Worm (Caenorhabditis elegans) whole organism, late embryonic: ENCODE results near the gene irld-21.

Source experiments
- K02D7.2 ChIP-seq: sonication (generic microtip); optimal IDR thresholded peaks from 2 replicates; lab custom pipeline; 2017; ENCODE audit warnings: mild to moderate bottlenecking, missing genetic modification characterization, missing compliant biosample characterization
- K09A11.1 ChIP-seq: sonication (generic microtip); optimal IDR thresholded peaks from 2 replicates; lab custom pipeline; 2017; ENCODE audit warnings: antibody characterized with exemption, mild to moderate bottlenecking, missing genetic modification characterization, missing compliant biosample characterization; ENCODE audit not compliant: insufficient read depth
- T23F11.4 ChIP-seq: fragments of 200-800 bp; sonication (Bioruptor generic); optimal IDR thresholded peaks from 2 replicates; lab custom pipeline; 2018; ENCODE audit warnings: mild to moderate bottlenecking, missing genetic modification characterization, missing compliant biosample characterization
- ama-1 ChIP-seq: fragments of 150-350 bp; optimal IDR thresholded peaks from 2 replicates; lab custom pipeline; 2014
- ceh-14 ChIP-seq: sonication (generic microtip); optimal IDR thresholded peaks from 2 replicates; lab custom pipeline; 2016; ENCODE audit warnings: missing genotype, missing genetic modification characterization, missing compliant biosample characterization
- ceh-18 ChIP-seq: sonication (generic microtip); optimal IDR thresholded peaks from 2 replicates; lab custom pipeline; 2016; ENCODE audit warnings: missing genetic modification characterization, missing compliant biosample characterization
- ceh-2 ChIP-seq: sonication (generic microtip); optimal IDR thresholded peaks from 2 replicates; lab custom pipeline; 2016; ENCODE audit warnings: missing genotype, missing genetic modification characterization, missing compliant biosample characterization
- ceh-30 ChIP-seq: fragments of 150-350 bp; optimal IDR thresholded peaks from 2 replicates; lab custom pipeline; 2014; ENCODE audit warnings: missing biosample characterization, missing genetic modification characterization
- ceh-34 ChIP-seq: sonication (generic microtip); optimal IDR thresholded peaks from 2 replicates; lab custom pipeline; 2016; ENCODE audit warnings: mild to moderate bottlenecking, missing genetic modification characterization, missing compliant biosample characterization
- che-1 ChIP-seq: sonication (generic microtip); optimal IDR thresholded peaks from 2 replicates; lab custom pipeline; 2016; ENCODE audit warnings: mild to moderate bottlenecking, missing genetic modification characterization, missing compliant biosample characterization
- dve-1 ChIP-seq: sonication (generic microtip); optimal IDR thresholded peaks from 2 replicates; lab custom pipeline; 2017; ENCODE audit warnings: antibody characterized with exemption, mild to moderate bottlenecking, missing genetic modification characterization, missing compliant biosample characterization
- elt-4 ChIP-seq: sonication (generic microtip); optimal IDR thresholded peaks from 2 replicates; lab custom pipeline; 2016; ENCODE audit warnings: missing genetic modification characterization, missing compliant biosample characterization
- ets-4 ChIP-seq: sonication (generic microtip); optimal IDR thresholded peaks from 2 replicates; lab custom pipeline; 2016; ENCODE audit warnings: missing genetic modification characterization, missing compliant biosample characterization
- eyg-1 ChIP-seq: sonication (generic microtip); optimal IDR thresholded peaks from 2 replicates; lab custom pipeline; 2016; ENCODE audit warnings: missing genotype, missing genetic modification characterization, missing compliant biosample characterization
- fax-1 ChIP-seq: sonication (generic microtip); optimal IDR thresholded peaks from 2 replicates; lab custom pipeline; 2016; ENCODE audit warnings: missing genotype, missing genetic modification characterization, missing compliant biosample characterization
- fkh-6 ChIP-seq: sonication (generic microtip); optimal IDR thresholded peaks from 2 replicates; lab custom pipeline; 2016; ENCODE audit warnings: missing genetic modification characterization, missing compliant biosample characterization
- gmeb-2 ChIP-seq: sonication (generic microtip); optimal IDR thresholded peaks from 2 replicates; lab custom pipeline; 2016; ENCODE audit warnings: missing genetic modification characterization, inconsistent platforms, missing compliant biosample characterization
- hlh-13 ChIP-seq: fragments of 200-800 bp; sonication (Bioruptor generic); optimal IDR thresholded peaks from 2 replicates; lab custom pipeline; 2018; ENCODE audit warnings: mild to moderate bottlenecking, missing genetic modification characterization, missing compliant biosample characterization
- hlh-6 ChIP-seq: sonication (generic microtip); optimal IDR thresholded peaks from 2 replicates; lab custom pipeline; 2016; ENCODE audit warnings: missing genotype, missing genetic modification characterization, missing compliant biosample characterization
- lim-6 ChIP-seq: sonication (generic microtip); optimal IDR thresholded peaks from 2 replicates; lab custom pipeline; 2016; ENCODE audit warnings: missing genetic modification characterization, missing compliant biosample characterization
- lin-11 ChIP-seq: fragments of 200-800 bp; sonication (Bioruptor generic); optimal IDR thresholded peaks from 2 replicates; lab custom pipeline; 2018; ENCODE audit warnings: mild to moderate bottlenecking, missing genetic modification characterization, missing compliant biosample characterization
- madf-2 ChIP-seq: sonication (generic microtip); optimal IDR thresholded peaks from 2 replicates; lab custom pipeline; 2017; ENCODE audit warnings: missing genetic modification characterization, missing compliant biosample characterization
- nfya-1 ChIP-seq: sonication (generic microtip); optimal IDR thresholded peaks from 2 replicates; lab custom pipeline; 2017; ENCODE audit warnings: missing genetic modification characterization, mild to moderate bottlenecking, missing compliant biosample characterization, antibody characterized with exemption, moderate library complexity
- nhr-232 ChIP-seq: sonication (generic microtip); optimal IDR thresholded peaks from 2 replicates; lab custom pipeline; 2016; ENCODE audit warnings: missing genetic modification characterization, missing compliant biosample characterization
- sdc-2 ChIP-seq: sonication (generic microtip); optimal IDR thresholded peaks from 2 replicates; lab custom pipeline; 2016; ENCODE audit warnings: missing genotype, missing genetic modification characterization, missing compliant biosample characterization
- sox-4 ChIP-seq: sonication (generic microtip); optimal IDR thresholded peaks from 2 replicates; lab custom pipeline; 2017; ENCODE audit warnings: mild to moderate bottlenecking, missing genetic modification characterization, inconsistent platforms, missing compliant biosample characterization
- syd-9 ChIP-seq: sonication (generic microtip); optimal IDR thresholded peaks from 2 replicates; lab custom pipeline; 2016; ENCODE audit warnings: mild to moderate bottlenecking, missing genetic modification characterization, moderate library complexity, missing compliant biosample characterization
- tbx-7 ChIP-seq: sonication (generic microtip); optimal IDR thresholded peaks from 2 replicates; lab custom pipeline; 2016; ENCODE audit warnings: missing genotype, missing genetic modification characterization, missing compliant biosample characterization
- ttx-3 ChIP-seq: sonication (generic microtip); optimal IDR thresholded peaks from 2 replicates; lab custom pipeline; 2016; ENCODE audit warnings: missing genetic modification reagents, missing genetic modification characterization, missing compliant biosample characterization
- unc-42 ChIP-seq: sonication (generic microtip); optimal IDR thresholded peaks from 2 replicates; lab custom pipeline; 2016; ENCODE audit warnings: missing genotype, missing genetic modification characterization, missing compliant biosample characterization
- unc-55 ChIP-seq: sonication (generic microtip); optimal IDR thresholded peaks from 2 replicates; lab custom pipeline; 2017; ENCODE audit warnings: missing biosample characterization, missing genetic modification reagents, missing genetic modification characterization
- unc-86 ChIP-seq: sonication (generic microtip); optimal IDR thresholded peaks from 2 replicates; lab custom pipeline; 2016; ENCODE audit warnings: missing genetic modification characterization, missing compliant biosample characterization
- ztf-16 ChIP-seq: sonication (generic microtip); optimal IDR thresholded peaks from 2 replicates; lab custom pipeline; 2017; ENCODE audit warnings: missing genetic modification characterization, missing compliant biosample characterization

Gene irld-21

DNA sequence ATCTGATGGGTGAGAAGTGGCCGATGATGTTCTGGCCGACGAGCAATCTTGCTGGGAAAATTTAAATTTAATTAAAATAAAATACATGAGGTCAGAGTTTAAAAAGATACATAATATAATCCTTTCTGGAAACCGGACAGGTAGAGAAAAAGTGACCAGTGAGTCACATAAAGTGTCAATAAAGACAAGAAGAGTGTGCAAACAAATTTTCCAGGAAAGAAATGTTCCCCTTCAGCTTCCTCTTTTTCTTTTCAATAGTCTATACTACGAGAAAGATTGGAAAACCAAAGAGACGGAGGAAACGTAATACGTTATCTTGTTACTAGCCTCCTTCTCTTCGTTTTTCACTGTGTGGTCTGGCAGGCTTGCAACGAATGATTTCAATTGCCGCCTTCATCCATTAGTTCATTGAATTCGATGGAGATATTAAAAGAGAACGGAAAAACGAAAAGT lies 28.5 kb upstream of the irld-21 start, which contains the start of gene tsp-12:
Gene tsp-12 (minus strand): TSS at position 51 of the 453 bp plus-strand sequence.
- TF ChIP-seq K02D7.2 (tag; lab: Kevin White, UChicago): no peak
- TF ChIP-seq ceh-34 (tag; lab: Kevin White, UChicago): peak; percentile 15
- peak; percentile 29 for TF ChIP-seq unc-42 (tag; lab: Kevin White, UChicago)

DNA sequence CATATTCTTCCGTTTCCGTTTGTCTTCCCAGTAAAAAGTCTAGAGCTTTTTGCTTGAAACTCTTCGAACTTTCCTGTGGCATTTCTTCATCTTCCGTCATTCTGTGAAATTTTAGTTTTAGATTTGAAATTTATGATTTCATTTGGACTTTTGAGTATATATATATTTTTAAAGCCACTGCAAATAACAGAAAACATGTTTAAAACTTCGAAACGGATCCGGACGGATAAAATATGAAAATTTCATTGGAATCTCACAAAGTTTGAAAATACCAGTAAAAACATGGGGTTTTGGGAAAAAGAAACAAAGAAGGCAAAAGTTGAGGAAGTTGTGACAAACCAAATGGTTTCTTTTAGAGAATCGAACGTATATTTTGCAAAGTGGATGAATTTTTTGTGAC lies 26.8 kb upstream of the irld-21 start, which contains the start of gene pigs-1:
Gene pigs-1 (minus strand): TSS at position 101 of the 400 bp plus-strand sequence.
- no peak for TF ChIP-seq ama-1 (lab: Kevin White, UChicago)
- TF ChIP-seq hlh-6 (tag; lab: Kevin White, UChicago): no peak
- no peak for TF ChIP-seq nhr-232 (tag; lab: Kevin White, UChicago)
- TF ChIP-seq che-1 (tag; lab: Kevin White, UChicago): no peak
- no peak for TF ChIP-seq syd-9 (tag; lab: Kevin White, UChicago)
- TF ChIP-seq unc-55 (GFP tag; lab: Kevin White, UChicago): no peak
- TF ChIP-seq madf-2 (tag; lab: Kevin White, UChicago): no peak
- no peak for TF ChIP-seq ceh-30 (tag; lab: Kevin White, UChicago)
- TF ChIP-seq ttx-3 (tag; lab: Kevin White, UChicago): no peak
- TF ChIP-seq K09A11.1 (tag; lab: Kevin White, UChicago): no peak
- no peak for TF ChIP-seq T23F11.4
- TF ChIP-seq tbx-7 (tag; lab: Kevin White, UChicago): no peak
- no peak for TF ChIP-seq sdc-2 (tag; lab: Kevin White, UChicago)
- TF ChIP-seq ceh-18 (tag; lab: Kevin White, UChicago): no peak
- TF ChIP-seq, all 69 proteins: peak for 0

ce11 chrIV:10146885-10147284 lies 24.8 kb upstream of the irld-21 start, which contains the start of gene T14G10.8:
T14G10.8 (minus strand) TSS chrIV:10146985.
- no peak for TF ChIP-seq nfya-1 (tag; lab: Kevin White, UChicago)
- TF ChIP-seq K02D7.2 (tag; lab: Kevin White, UChicago): no peak
- TF ChIP-seq lin-11 (tag; lab: Kevin White, UChicago): no peak
- TF ChIP-seq hlh-13 (GFP tag; lab: Kevin White, UChicago): no peak
- TF ChIP-seq ceh-34 (tag; lab: Kevin White, UChicago): no peak
- TF ChIP-seq K09A11.1 (tag; lab: Kevin White, UChicago): no peak

DNA sequence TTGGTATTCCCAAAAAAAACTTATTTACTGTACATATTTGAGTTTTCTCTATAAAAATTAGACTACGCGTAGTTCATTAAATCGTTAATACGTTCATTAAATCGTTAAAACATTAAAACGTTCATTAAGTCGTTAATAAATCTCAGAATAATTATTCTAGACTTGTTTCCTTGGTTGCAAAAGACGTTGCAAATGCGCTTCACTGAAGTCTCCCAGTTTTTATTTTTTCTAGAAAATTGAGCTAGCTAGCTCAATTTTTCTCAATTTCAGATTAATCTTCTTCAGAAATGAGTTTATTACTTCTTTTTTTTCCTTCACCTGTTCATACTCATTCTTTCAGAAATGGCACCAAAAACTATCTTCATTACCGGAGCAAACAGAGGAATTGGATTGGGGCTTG lies 22.8 kb upstream of the irld-21 start:
- TF ChIP-seq lim-6 (tag; lab: Kevin White, UChicago): no peak
- TF ChIP-seq eyg-1: no peak
- TF ChIP-seq ceh-2 (tag; lab: Kevin White, UChicago): no peak
- no peak for TF ChIP-seq nfya-1 (tag; lab: Kevin White, UChicago)
- TF ChIP-seq ceh-14: no peak
- no peak for TF ChIP-seq unc-55 (GFP tag; lab: Kevin White, UChicago)
- no peak for TF ChIP-seq unc-86 (tag; lab: Kevin White, UChicago)
- no peak for TF ChIP-seq hlh-13 (GFP tag; lab: Kevin White, UChicago)
- no peak for TF ChIP-seq tbx-7 (tag; lab: Kevin White, UChicago)
- TF ChIP-seq sox-4 (tag; lab: Kevin White, UChicago): no peak
- TF ChIP-seq elt-4 (tag; lab: Kevin White, UChicago): no peak
- no peak for TF ChIP-seq fkh-6 (tag; lab: Kevin White, UChicago)
- TF ChIP-seq ets-4 (tag; lab: Kevin White, UChicago): no peak
- no peak for TF ChIP-seq ztf-16 (tag; lab: Kevin White, UChicago)
- TF ChIP-seq gmeb-2 (tag; lab: Kevin White, UChicago): no peak
- no peak for TF ChIP-seq fax-1 (tag; lab: Kevin White, UChicago)
- no peak for TF ChIP-seq ceh-18 (tag; lab: Kevin White, UChicago)

DNA sequence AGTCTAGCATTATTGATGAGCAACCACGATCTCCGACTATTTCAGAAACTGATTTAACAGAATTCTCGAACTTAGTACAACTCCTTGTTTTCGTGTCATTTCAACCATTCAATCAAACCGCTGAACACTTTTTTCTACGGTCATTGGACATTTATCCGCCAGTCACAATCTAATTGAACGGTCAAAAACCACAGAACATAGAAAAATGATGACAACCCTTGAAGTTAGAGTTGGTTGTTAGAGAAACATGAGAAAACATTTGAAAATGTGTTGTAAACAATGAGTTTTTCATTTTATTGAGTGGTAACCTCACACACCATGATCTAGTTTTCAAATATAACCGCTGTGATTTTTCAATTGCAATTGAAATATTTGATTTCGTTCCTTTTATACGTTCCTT lies 22.4 kb upstream of the irld-21 start:
- no peak for TF ChIP-seq fax-1 (tag; lab: Kevin White, UChicago)
- no peak for TF ChIP-seq dve-1 (tag; lab: Kevin White, UChicago)
- TF ChIP-seq, all 69 proteins: peak for 0
